Fruit fly (Drosophila melanogaster) whole organism, embryonic: ENCODE measurements around the gene Ret.

Experiments used
- ATbp ChIP-seq: fragments of 200-800 bp; sonication (Bioruptor generic); optimal IDR thresholded peaks from 2 replicates; lab custom pipeline; 2017; ENCODE audit warnings: missing biosample characterization, mild to moderate bottlenecking, missing genetic modification characterization, missing genetic modification reagents
- Ada2b ChIP-seq: fragments of 200-800 bp; sonication (Bioruptor generic); IDR thresholded peaks from 2 replicates; pipeline ENCODE4 v1.3.6; 2022; ENCODE audit warnings: missing biosample characterization, missing genetic modification characterization
- Atf-2 ChIP-seq: fragments of 200-800 bp; sonication (Bioruptor generic); optimal IDR thresholded peaks from 2 replicates; lab custom pipeline; 2016; ENCODE audit warnings: missing biosample characterization, missing genetic modification characterization
- Bdp1 ChIP-seq: fragments of 200-800 bp; sonication (Bioruptor generic); optimal IDR thresholded peaks from 3 replicates; lab custom pipeline; 2016; ENCODE audit warnings: missing biosample characterization, missing genetic modification characterization
- CG11723 ChIP-seq: fragments of 200-800 bp; sonication (Bioruptor generic); optimal IDR thresholded peaks from 2 replicates; lab custom pipeline; 2017; ENCODE audit warnings: missing biosample characterization, mild to moderate bottlenecking, missing genetic modification characterization
- CG1233 ChIP-seq: fragments of 200-800 bp; sonication (Bioruptor generic); optimal IDR thresholded peaks from 4 replicates; lab custom pipeline; 2018; ENCODE audit warnings: missing biosample characterization, mild to moderate bottlenecking, missing genetic modification characterization
- CG18764 ChIP-seq: fragments of 200-800 bp; sonication (Bioruptor generic); optimal IDR thresholded peaks from 3 replicates; lab custom pipeline; 2016; ENCODE audit warnings: missing biosample characterization, missing genetic modification characterization
- CG2678 ChIP-seq: fragments of 200-800 bp; sonication (Bioruptor generic); optimal IDR thresholded peaks from 3 replicates; lab custom pipeline; 2019; ENCODE audit warnings: missing biosample characterization, mild to moderate bottlenecking, missing genetic modification characterization, moderate library complexity
- CG3163 ChIP-seq: fragments of 200-800 bp; sonication (Bioruptor generic); optimal IDR thresholded peaks from 3 replicates; lab custom pipeline; 2016; ENCODE audit warnings: missing biosample characterization, missing genetic modification characterization
- CG34376 ChIP-seq: fragments of 200-800 bp; sonication (Bioruptor generic); optimal IDR thresholded peaks from 2 replicates; lab custom pipeline; 2018; ENCODE audit warnings: missing biosample characterization, mild to moderate bottlenecking, missing genetic modification characterization
- CG3847 ChIP-seq: fragments of 200-800 bp; sonication (Bioruptor generic); IDR thresholded peaks from 2 replicates; pipeline ENCODE4 v1.3.6; 2022; ENCODE audit warnings: missing biosample characterization, missing genetic modification characterization
- CG4328 ChIP-seq: fragments of 200-800 bp; sonication (Bioruptor generic); optimal IDR thresholded peaks from 3 replicates; lab custom pipeline; 2017; ENCODE audit warnings: missing biosample characterization, missing genetic modification reagents, missing genetic modification characterization
- CG5180 ChIP-seq: fragments of 200-800 bp; sonication (Bioruptor generic); optimal IDR thresholded peaks from 3 replicates; lab custom pipeline; 2017; ENCODE audit warnings: missing biosample characterization, missing genetic modification characterization, mild to moderate bottlenecking, moderate library complexity, missing genetic modification reagents
- CG6683 ChIP-seq: fragments of 200-800 bp; sonication (Bioruptor generic); optimal IDR thresholded peaks from 2 replicates; lab custom pipeline; 2017; ENCODE audit warnings: missing biosample characterization, mild to moderate bottlenecking, missing genetic modification characterization, missing genetic modification reagents
- CG6791 ChIP-seq: fragments of 200-800 bp; sonication (Bioruptor generic); IDR thresholded peaks from 3 replicates; pipeline ENCODE4 v1.3.6; 2022; ENCODE audit warnings: missing biosample characterization, missing genetic modification characterization; ENCODE audit not compliant: partially characterized antibody
- CHES-1-like ChIP-seq: fragments of 200-800 bp; sonication (Bioruptor generic); optimal IDR thresholded peaks from 2 replicates; lab custom pipeline; 2016; ENCODE audit warnings: missing biosample characterization, missing genetic modification characterization
- Camta ChIP-seq: fragments of 200-800 bp; sonication (Bioruptor generic); optimal IDR thresholded peaks from 2 replicates; lab custom pipeline; 2016; ENCODE audit warnings: missing biosample characterization, missing genetic modification characterization
- CkIIα-i1 ChIP-seq: fragments of 200-800 bp; sonication (Bioruptor generic); IDR thresholded peaks from 2 replicates; pipeline ENCODE4 v1.3.6; 2022; ENCODE audit warnings: missing biosample characterization, missing genetic modification characterization
- CrebB ChIP-seq: fragments of 200-800 bp; sonication (Bioruptor generic); optimal IDR thresholded peaks from 3 replicates; lab custom pipeline; 2018; ENCODE audit warnings: missing biosample characterization, mild to moderate bottlenecking, missing genetic modification characterization
- D ChIP-seq, 2 experiments: fragments of 200-800 bp in 1 of 2; fragments of >200 bp in 1 of 2; sonication (Bioruptor generic) in 1 of 2; optimal IDR thresholded peaks; 2 replicates in 1 of 2; 3 replicates in 1 of 2; lab custom pipeline; 2017; ENCODE audit warnings: mild to moderate bottlenecking in 1 of 2, missing biosample characterization in 1 of 2, missing genetic modification characterization in 1 of 2, missing genetic modification reagents in 1 of 2
- Dfd ChIP-seq, 2 experiments: fragments of >200 bp; optimal IDR thresholded peaks; 2 replicates each; lab custom pipeline; 2017; ENCODE audit warnings: missing biosample characterization in 2 of 2, missing genetic modification characterization in 2 of 2
- Eip74EF ChIP-seq, 2 experiments: fragments of 200-800 bp in 1 of 2; fragments of >200 bp in 1 of 2; sonication (Bioruptor generic) in 1 of 2; optimal IDR thresholded peaks; 2 replicates each; lab custom pipeline; 2017 to 2019; ENCODE audit warnings: missing biosample characterization in 2 of 2, missing genetic modification characterization in 2 of 2, mild to moderate bottlenecking in 1 of 2, moderate library complexity in 1 of 2
- Max ChIP-seq: fragments of 200-800 bp; sonication (Bioruptor generic); optimal IDR thresholded peaks from 2 replicates; lab custom pipeline; 2016; ENCODE audit warnings: missing biosample characterization, mild to moderate bottlenecking, missing genetic modification characterization
- Meics ChIP-seq: fragments of 200-800 bp; sonication (Bioruptor generic); optimal IDR thresholded peaks from 2 replicates; lab custom pipeline; 2017; ENCODE audit warnings: missing biosample characterization, mild to moderate bottlenecking, missing genetic modification characterization
- Myb ChIP-seq: fragments of 200-800 bp; sonication (Bioruptor generic); optimal IDR thresholded peaks from 2 replicates; lab custom pipeline; 2016; ENCODE audit warnings: missing biosample characterization, missing genetic modification characterization
- PHDP ChIP-seq: fragments of 200-800 bp; sonication (Bioruptor generic); optimal IDR thresholded peaks from 3 replicates; lab custom pipeline; 2018; ENCODE audit warnings: missing biosample characterization, mild to moderate bottlenecking, missing genetic modification characterization, moderate library complexity
- Pdp1 ChIP-seq, 2 experiments: fragments of 200-800 bp; sonication (Bioruptor generic); optimal IDR thresholded peaks; 3 replicates each; lab custom pipeline; 2016; ENCODE audit warnings: missing biosample characterization in 2 of 2, missing genetic modification characterization in 2 of 2, mild to moderate bottlenecking in 1 of 2, moderate library complexity in 1 of 2
- Vsx1 ChIP-seq: fragments of 200-800 bp; sonication (Bioruptor generic); optimal IDR thresholded peaks from 2 replicates; lab custom pipeline; 2017; ENCODE audit warnings: missing biosample characterization, mild to moderate bottlenecking, missing genetic modification characterization, missing genetic modification reagents
- amos ChIP-seq: fragments of 200-800 bp; sonication (Bioruptor generic); IDR thresholded peaks from 2 replicates; pipeline ENCODE4 v1.3.6; 2022; ENCODE audit warnings: missing biosample characterization, missing genetic modification characterization; ENCODE audit not compliant: partially characterized antibody
- aop ChIP-seq: fragments of 200-800 bp; sonication (Bioruptor generic); IDR thresholded peaks from 2 replicates; pipeline ENCODE4 v1.3.6; 2022; ENCODE audit warnings: missing biosample characterization, missing genetic modification characterization
- dm ChIP-seq: fragments of 200-800 bp; sonication (Bioruptor generic); optimal IDR thresholded peaks from 3 replicates; lab custom pipeline; 2016; ENCODE audit warnings: missing biosample characterization, missing genetic modification characterization
- fd3F ChIP-seq: fragments of 200-800 bp; sonication (Bioruptor generic); optimal IDR thresholded peaks from 2 replicates; lab custom pipeline; 2018; ENCODE audit warnings: missing biosample characterization, mild to moderate bottlenecking, missing genetic modification characterization, moderate library complexity
- ftz-f1 ChIP-seq: fragments of 200-800 bp; sonication (Bioruptor generic); optimal IDR thresholded peaks from 2 replicates; lab custom pipeline; 2016; ENCODE audit warnings: missing biosample characterization, missing genetic modification characterization
- gem ChIP-seq: fragments of 200-800 bp; sonication (Bioruptor generic); optimal IDR thresholded peaks from 2 replicates; lab custom pipeline; 2019; ENCODE audit warnings: missing biosample characterization, mild to moderate bottlenecking, missing genetic modification characterization, moderate library complexity
- gt ChIP-seq: fragments of 200-800 bp; sonication (Bioruptor generic); IDR thresholded peaks from 2 replicates; pipeline ENCODE4 v1.3.6; 2022; ENCODE audit warnings: missing biosample characterization, missing genetic modification characterization
- jing ChIP-seq: fragments of 200-800 bp; sonication (Bioruptor generic); optimal IDR thresholded peaks from 2 replicates; lab custom pipeline; 2018; ENCODE audit warnings: missing biosample characterization, mild to moderate bottlenecking, missing genetic modification characterization
- ken ChIP-seq: fragments of 200-800 bp; sonication (Bioruptor generic); IDR thresholded peaks from 3 replicates; pipeline ENCODE4 v1.3.6; 2022; ENCODE audit warnings: missing biosample characterization, missing genetic modification characterization
- kni ChIP-seq: fragments of 200-800 bp; sonication (Bioruptor generic); optimal IDR thresholded peaks from 3 replicates; lab custom pipeline; 2017; ENCODE audit warnings: mild to moderate bottlenecking, missing biosample characterization, missing genetic modification reagents, missing genetic modification characterization
- lov ChIP-seq, 2 experiments: fragments of 200-800 bp in 1 of 2; fragments of >200 bp in 1 of 2; sonication (Bioruptor generic) in 1 of 2; IDR thresholded peaks in 1 of 2; optimal IDR thresholded peaks in 1 of 2; 2 replicates in 1 of 2; 3 replicates in 1 of 2; pipeline versions ENCODE4 v1.3.6 to Lab custom; 2017 to 2022; ENCODE audit warnings: missing biosample characterization in 1 of 2, missing genetic modification characterization in 1 of 2
- org-1 ChIP-seq: fragments of 200-800 bp; sonication (Bioruptor generic); optimal IDR thresholded peaks from 2 replicates; lab custom pipeline; 2017; ENCODE audit warnings: missing biosample characterization, missing genetic modification characterization
- p53 ChIP-seq: fragments of 200-800 bp; sonication (Bioruptor generic); optimal IDR thresholded peaks from 2 replicates; lab custom pipeline; 2016; ENCODE audit warnings: missing biosample characterization, missing genetic modification characterization
- sc ChIP-seq, 3 experiments: fragments of >200 bp in 2 of 3; fragments of 200-800 bp in 1 of 3; sonication (Bioruptor generic) in 1 of 3; optimal IDR thresholded peaks; 2 replicates in 2 of 3; 3 replicates in 1 of 3; lab custom pipeline; 2017; ENCODE audit warnings: mild to moderate bottlenecking in 1 of 3, missing biosample characterization in 1 of 3, missing genetic modification characterization in 1 of 3, missing genetic modification reagents in 1 of 3
- stc ChIP-seq: fragments of 200-800 bp; sonication (Bioruptor generic); IDR thresholded peaks from 2 replicates; pipeline ENCODE4 v1.3.6; 2022; ENCODE audit warnings: missing biosample characterization, missing genetic modification characterization
- sug ChIP-seq: fragments of 200-800 bp; optimal IDR thresholded peaks from 2 replicates; lab custom pipeline; 2019; ENCODE audit warnings: missing biosample characterization, mild to moderate bottlenecking, missing genetic modification characterization, moderate library complexity
- ttk ChIP-seq: fragments of 200-800 bp; sonication (Bioruptor generic); IDR thresholded peaks from 2 replicates; pipeline ENCODE4 v2.1.2; 2022; ENCODE audit warnings: missing biosample characterization, missing genetic modification characterization
- usp ChIP-seq: fragments of >200 bp; optimal IDR thresholded peaks from 2 replicates; lab custom pipeline; 2017; ENCODE audit warnings: missing biosample characterization, missing genetic modification characterization
- zf30C ChIP-seq: fragments of 200-800 bp; sonication (Bioruptor generic); optimal IDR thresholded peaks from 3 replicates; lab custom pipeline; 2018; ENCODE audit warnings: missing biosample characterization, mild to moderate bottlenecking, missing genetic modification characterization

Ret gene

DNA sequence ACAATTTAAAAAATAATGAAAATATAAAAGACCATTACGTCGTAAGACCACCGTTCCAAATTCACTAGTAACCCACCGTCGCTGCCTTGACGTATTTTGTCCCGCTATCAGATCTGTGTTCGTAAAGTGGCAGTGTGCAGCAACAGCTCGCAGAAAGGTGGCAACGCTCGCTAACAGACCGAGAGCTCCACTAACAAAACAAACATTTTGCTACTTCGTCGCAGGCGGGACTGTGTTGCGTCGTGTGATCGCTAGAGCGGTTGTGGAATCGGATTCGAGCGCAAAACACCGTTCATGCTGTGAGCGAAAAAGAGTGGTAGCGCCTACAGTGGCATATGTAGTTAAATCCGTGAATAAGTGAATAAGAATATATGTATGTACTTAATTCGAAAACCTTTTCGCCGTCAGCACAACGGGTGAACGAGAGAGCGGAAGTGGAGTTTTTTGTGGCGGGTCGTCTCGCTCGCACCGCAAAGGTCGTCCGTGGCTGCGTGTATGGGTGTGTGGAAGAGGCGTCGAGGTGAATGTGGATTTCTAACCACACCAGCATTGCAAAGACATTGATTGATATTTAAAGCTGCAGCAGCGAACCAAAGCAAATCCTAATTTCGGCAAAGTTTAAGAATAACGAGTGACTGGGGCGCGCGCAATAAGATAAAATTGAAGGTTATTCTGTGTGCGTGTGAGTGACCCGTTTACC lies 38.6 kb upstream of the Ret start, which contains the start of gene Hr39 (continued):
- TF ChIP-seq CG3163 (GFP tag; lab: Kevin White, UChicago): peak; percentile 27
- TF ChIP-seq p53: no peak
- no peak for TF ChIP-seq Dfd (GFP tag; optimal IDR thresholded peaks at IDR 0.05; lab: Kevin White, UChicago)
- no peak for TF ChIP-seq Vsx1 (GFP tag; lab: Kevin White, UChicago)
- no peak for TF ChIP-seq ken
- TF ChIP-seq D (optimal IDR thresholded peaks at IDR 0.05; lab: Kevin White, UChicago): no peak
- TF ChIP-seq D (GFP tag; optimal IDR thresholded peaks at IDR 0.05; lab: Kevin White, UChicago): no peak
- no peak for TF ChIP-seq CkIIα-i1 (GFP tag; lab: Robert Waterston, UW)
- no peak for TF ChIP-seq zf30C (GFP tag; lab: Kevin White, UChicago)
- peak; percentile 59 for TF ChIP-seq dm (GFP tag; lab: Kevin White, UChicago)
- TF ChIP-seq CG4328 (GFP tag; lab: Kevin White, UChicago): peak; percentile 51
- peak; percentile 74 for TF ChIP-seq CHES-1-like (GFP tag; lab: Kevin White, UChicago)
- peak; percentile 1 for TF ChIP-seq gem
- peak; percentile 49 for TF ChIP-seq CG18764 (GFP tag; lab: Kevin White, UChicago)
- no peak for TF ChIP-seq Ada2b (GFP tag; lab: Robert Waterston, UW)
- TF ChIP-seq gt: no peak
- TF ChIP-seq lov (optimal IDR thresholded peaks at IDR 0.05; lab: Kevin White, UChicago): no peak
- TF ChIP-seq lov (GFP tag; IDR thresholded peaks at IDR 0.05; lab: Robert Waterston, UW): no peak
- TF ChIP-seq CrebB: peak; percentile 46
- TF ChIP-seq CG1233 (GFP tag; lab: Kevin White, UChicago): peak; percentile 26
- TF ChIP-seq kni (GFP tag; lab: Kevin White, UChicago): peak; percentile 84
- TF ChIP-seq stc (GFP tag; lab: Robert Waterston, UW): no peak
- peak; percentile 20 for TF ChIP-seq CG2678 (tag; lab: Kevin White, UChicago)
- no peak for TF ChIP-seq ATbp (GFP tag; lab: Kevin White, UChicago)
- no peak for TF ChIP-seq jing (GFP tag; lab: Kevin White, UChicago)
- peak; percentile 54 for TF ChIP-seq Bdp1 (GFP tag; lab: Kevin White, UChicago)
- no peak for TF ChIP-seq CG6683 (GFP tag; lab: Kevin White, UChicago)
- no peak for TF ChIP-seq ttk (GFP tag; lab: Robert Waterston, UW)
- TF ChIP-seq Max (GFP tag; lab: Kevin White, UChicago): peak; percentile 17
- TF ChIP-seq CG6791 (GFP tag; lab: Robert Waterston, UW): no peak
- TF ChIP-seq Meics (GFP tag; lab: Kevin White, UChicago): peak; percentile 28
- TF ChIP-seq ftz-f1 (GFP tag; lab: Kevin White, UChicago): peak; percentile 94
- TF ChIP-seq org-1 (GFP tag; lab: Kevin White, UChicago): no peak
- TF ChIP-seq sug: peak; percentile 5
- TF ChIP-seq CG3847 (GFP tag; lab: Robert Waterston, UW): no peak
- TF ChIP-seq amos: no peak
- TF ChIP-seq Eip74EF (GFP tag; optimal IDR thresholded peaks at IDR 0.05; lab: Kevin White, UChicago): peak in 1 of 2 experiments; percentile 90
- peak; percentile 17 for TF ChIP-seq Camta (GFP tag; lab: Kevin White, UChicago)
- no peak for TF ChIP-seq fd3F (GFP tag; lab: Kevin White, UChicago)
- no peak for TF ChIP-seq usp (GFP tag; lab: Kevin White, UChicago)
- no peak for TF ChIP-seq Atf-2 (GFP tag; lab: Kevin White, UChicago)
- TF ChIP-seq Myb (GFP tag; lab: Kevin White, UChicago): peak; percentile 77
- peak; percentile 53 for TF ChIP-seq CG11723
- no peak for TF ChIP-seq aop (GFP tag; lab: Robert Waterston, UW)
- TF ChIP-seq PHDP (tag; lab: Kevin White, UChicago): no peak
- TF ChIP-seq sc (optimal IDR thresholded peaks at IDR 0.05; lab: Kevin White, UChicago): no peak
- no peak for TF ChIP-seq sc (GFP tag; optimal IDR thresholded peaks at IDR 0.05; lab: Kevin White, UChicago)
- TF ChIP-seq Pdp1 (GFP tag; optimal IDR thresholded peaks at IDR 0.05; lab: Kevin White, UChicago): peak in 1 of 2 experiments; percentile 85
- TF ChIP-seq CG34376 (GFP tag; lab: Kevin White, UChicago): peak; percentile 66
- TF ChIP-seq CG5180 (GFP tag; lab: Kevin White, UChicago): no peak
